Worm (Caenorhabditis elegans) whole organism, L1 larva: ENCODE results near the gene nhr-261.

ENCODE experiments used
- ama-1 ChIP-seq: fragments of 150-350 bp; optimal IDR thresholded peaks from 2 replicates; lab custom pipeline; 2014
- blmp-1 ChIP-seq: fragments of 150-350 bp; optimal IDR thresholded peaks from 2 replicates; lab custom pipeline; 2014; ENCODE audit warnings: missing biosample characterization, missing genetic modification characterization
- efl-1 ChIP-seq, 4 experiments: fragments of 150-350 bp; optimal IDR thresholded peaks in 3 of 4; peaks in 1 of 4; 1 replicate in 1 of 4; 2 replicates in 3 of 4; lab custom pipeline; 2014; ENCODE audit warnings: missing biosample characterization in 2 of 4, missing genetic modification characterization in 2 of 4, missing genetic modification reagents in 2 of 4
- egl-27 ChIP-seq, 2 experiments: fragments of 150-350 bp in 1 of 2; sonication (generic microtip); optimal IDR thresholded peaks; 3 replicates each; lab custom pipeline; 2017 to 2018; ENCODE audit warnings: missing biosample characterization in 2 of 2, missing genetic modification characterization in 2 of 2, missing genetic modification reagents in 2 of 2
- fkh-10 ChIP-seq: sonication (generic microtip); optimal IDR thresholded peaks from 2 replicates; lab custom pipeline; 2017; ENCODE audit warnings: missing biosample characterization, missing genetic modification reagents, missing genetic modification characterization
- mdl-1 ChIP-seq, 2 experiments: fragments of 150-350 bp; optimal IDR thresholded peaks; 2 replicates each; lab custom pipeline; 2014 to 2017; ENCODE audit warnings: missing biosample characterization in 2 of 2, missing genetic modification characterization in 2 of 2, inconsistent platforms in 1 of 2
- nhr-12 ChIP-seq: sonication (generic microtip); optimal IDR thresholded peaks from 2 replicates; lab custom pipeline; 2017; ENCODE audit warnings: missing biosample characterization, missing genetic modification characterization
- nhr-237 ChIP-seq: fragments of 150-350 bp; optimal IDR thresholded peaks from 2 replicates; lab custom pipeline; 2014; ENCODE audit warnings: missing biosample characterization, missing genetic modification characterization
- nhr-28 ChIP-seq: fragments of 150-350 bp; optimal IDR thresholded peaks from 2 replicates; lab custom pipeline; 2014; ENCODE audit warnings: missing biosample characterization, missing genetic modification characterization
- nhr-77 ChIP-seq: fragments of 150-350 bp; optimal IDR thresholded peaks from 2 replicates; lab custom pipeline; 2014; ENCODE audit warnings: missing biosample characterization, missing genetic modification characterization
- nhr-85 ChIP-seq: sonication (generic microtip); peaks from one replicate; lab custom pipeline; 2016; ENCODE audit warnings: missing genetic modification characterization, inconsistent platforms, missing compliant biosample characterization
- snpc-4 ChIP-seq: fragments of 150-350 bp; optimal IDR thresholded peaks from 2 replicates; lab custom pipeline; 2014; ENCODE audit warnings: missing biosample characterization, missing genetic modification characterization
- ztf-4 ChIP-seq: fragments of 150-350 bp; optimal IDR thresholded peaks from 2 replicates; lab custom pipeline; 2014; ENCODE audit warnings: missing biosample characterization, missing genetic modification characterization

- TF ChIP-seq fkh-10, result no peak
- no peak for TF ChIP-seq nhr-28
- no peak for TF ChIP-seq nhr-237 (tag; lab: Kevin White, UChicago)
- no peak for TF ChIP-seq egl-27 (tag; optimal IDR thresholded peaks at IDR 0.05; lab: Kevin White, UChicago)
- no peak for TF ChIP-seq nhr-77 (tag; lab: Kevin White, UChicago)
- TF ChIP-seq efl-1 (optimal IDR thresholded peaks at IDR 0.05; lab: Kevin White, UChicago), result no peak
- no peak for TF ChIP-seq efl-1 (GFP tag; optimal IDR thresholded peaks at IDR 0.05 in 1 of 2; lab: Kevin White, UChicago)
- TF ChIP-seq nhr-12 (tag; lab: Kevin White, UChicago), result no peak
- TF ChIP-seq snpc-4 (tag; lab: Kevin White, UChicago), result no peak
- no peak for TF ChIP-seq ztf-4
- no peak for TF ChIP-seq ama-1 (lab: Kevin White, UChicago)
- TF ChIP-seq nhr-85, result no peak
- TF ChIP-seq blmp-1 (tag; lab: Kevin White, UChicago), result no peak
- no peak for TF ChIP-seq mdl-1 (tag; optimal IDR thresholded peaks at IDR 0.05; lab: Kevin White, UChicago)
These were observed 36.6 kb upstream of the nhr-261 start, which contains the start of gene F53C3.4 for ce11 chrII:3901108-3901507.
